ENCODE assay signal across 5 fruit fly cellular contexts in the genomic region with DNA sequence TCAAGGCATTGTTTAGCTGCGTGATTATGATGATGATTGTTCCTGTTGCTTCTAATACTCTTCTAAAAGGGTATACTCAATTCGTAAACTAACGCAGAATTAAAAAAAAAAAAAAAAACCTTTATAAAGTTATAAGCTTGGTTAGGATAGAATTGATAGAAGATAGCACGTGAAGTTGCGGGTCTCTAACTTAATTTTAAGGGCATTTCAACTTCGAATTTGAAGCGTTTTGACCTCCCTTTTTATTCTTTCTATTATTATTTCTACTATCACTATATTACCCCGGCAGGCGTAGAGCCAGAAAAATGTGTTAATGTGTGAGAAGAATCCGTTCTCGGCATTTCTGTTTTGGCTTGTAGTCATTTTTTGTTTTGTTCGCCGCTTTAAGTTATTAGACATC.
A peak's percentile ranks its signal among the peaks of the same experiment; 100 is the strongest.
TF ChIP-seq lines count a peak whose summit lies in the region.

No protein-coding gene starts in this region.

- TF ChIP-seq CTCF in whole organism, embryonic (GFP tag; optimal IDR thresholded peaks at IDR 0.05; lab: Kevin White, UChicago): no peak

TF ChIP-seq in whole organism, adult, 20 proteins besides CTCF, POLR2A, EP300 and RAD21:
- peak; percentile 73 for TF ChIP-seq kay (GFP tag; lab: Kevin White, UChicago; ENCODE audit: borderline replicate concordance)
- TF ChIP-seq CG7045 (GFP tag; optimal IDR thresholded peaks at IDR 0.05; lab: Kevin White, UChicago): no peak
- TF ChIP-seq CG7101 (tag; optimal IDR thresholded peaks at IDR 0.05; lab: Kevin White, UChicago): peak; percentile 6
- TF ChIP-seq CG14711 (tag; optimal IDR thresholded peaks at IDR 0.05; lab: Kevin White, UChicago): peak; percentile 18
- TF ChIP-seq CG11617 (GFP tag; optimal IDR thresholded peaks at IDR 0.05; lab: Kevin White, UChicago): no peak

TF ChIP-seq in whole organism, embryonic, 481 proteins besides CTCF, POLR2A, EP300 and RAD21 (continues in another document):
- TF ChIP-seq NfI (GFP tag; optimal IDR thresholded peaks at IDR 0.05; lab: Kevin White, UChicago) (peak; percentile 61), CG11093 (GFP tag; IDR thresholded peaks at IDR 0.05; lab: Robert Waterston, UW) (peak; percentile 59; the same call in 2 of the 3 replicates), CG13287 (GFP tag; IDR thresholded peaks at IDR 0.05; lab: Robert Waterston, UW; ENCODE audit: partially characterized antibody) (no peak), Sox102F (GFP tag; optimal IDR thresholded peaks at IDR 0.05; lab: Kevin White, UChicago) (peak; percentile 79), lov (optimal IDR thresholded peaks at IDR 0.05; lab: Kevin White, UChicago) (no peak), lov (GFP tag; IDR thresholded peaks at IDR 0.05; lab: Robert Waterston, UW) (no peak), fd102C (GFP tag; optimal IDR thresholded peaks at IDR 0.05; lab: Kevin White, UChicago) (no peak), da (GFP tag; optimal IDR thresholded peaks at IDR 0.05; lab: Kevin White, UChicago) (no peak), p53 (GFP tag; optimal IDR thresholded peaks at IDR 0.05; lab: Kevin White, UChicago) (no peak), salm (tag; optimal IDR thresholded peaks at IDR 0.05; lab: Kevin White, UChicago) (peak; percentile 31), Hr78 (GFP tag; optimal IDR thresholded peaks at IDR 0.05; lab: Kevin White, UChicago) (peak in 1 of 2 experiments; percentile 52), HLH54F (GFP tag; optimal IDR thresholded peaks at IDR 0.05; lab: Kevin White, UChicago) (no peak), CG1233 (GFP tag; optimal IDR thresholded peaks at IDR 0.05; lab: Kevin White, UChicago) (no peak), slbo (GFP tag; IDR thresholded peaks at IDR 0.05; lab: Robert Waterston, UW) (peak; percentile 68), CG30431 (GFP tag; optimal IDR thresholded peaks at IDR 0.05; lab: Kevin White, UChicago) (no peak), Mes4 (GFP tag; optimal IDR thresholded peaks at IDR 0.05; lab: Kevin White, UChicago) (no peak), CG2712 (tag; optimal IDR thresholded peaks at IDR 0.05; lab: Kevin White, UChicago) (peak; percentile 77), CG17186 (GFP tag; optimal IDR thresholded peaks at IDR 0.05; lab: Kevin White, UChicago) (no peak), crol (GFP tag; IDR thresholded peaks at IDR 0.05; lab: Robert Waterston, UW) (no peak), sens-2 (GFP tag; IDR thresholded peaks at IDR 0.05; lab: Robert Waterston, UW) (no peak), CG16815 (GFP tag; optimal IDR thresholded peaks at IDR 0.05; lab: Kevin White, UChicago) (peak; percentile 42)

TF ChIP-seq in whole organism, prepupa, 60 proteins besides CTCF, POLR2A, EP300 and RAD21 (continues in another document):
- no peak for TF ChIP-seq Eip93F (GFP tag; optimal IDR thresholded peaks at IDR 0.05; lab: Kevin White, UChicago)
- TF ChIP-seq Eip75B (GFP tag; optimal IDR thresholded peaks at IDR 0.05; lab: Kevin White, UChicago): no peak
- peak; percentile 70 for TF ChIP-seq CG6276 (GFP tag; optimal IDR thresholded peaks at IDR 0.05; lab: Kevin White, UChicago)
- no peak for TF ChIP-seq CG8319 (GFP tag; optimal IDR thresholded peaks at IDR 0.05; lab: Kevin White, UChicago)
- TF ChIP-seq CG6163 (GFP tag; IDR thresholded peaks at IDR 0.05; lab: Robert Waterston, UW): peak; percentile 74
- TF ChIP-seq CG34406 (GFP tag; optimal IDR thresholded peaks at IDR 0.05; lab: Kevin White, UChicago): no peak
- no peak for TF ChIP-seq CG8632 (GFP tag; optimal IDR thresholded peaks at IDR 0.05; lab: Kevin White, UChicago)
- no peak for TF ChIP-seq CG11294 (GFP tag; IDR thresholded peaks at IDR 0.05; lab: Robert Waterston, UW)
- no peak for TF ChIP-seq fd85E (GFP tag; optimal IDR thresholded peaks at IDR 0.05; lab: Kevin White, UChicago)
- TF ChIP-seq vri (GFP tag; optimal IDR thresholded peaks at IDR 0.05; lab: Kevin White, UChicago): peak; percentile 9
- TF ChIP-seq spab (GFP tag; optimal IDR thresholded peaks at IDR 0.05; lab: Kevin White, UChicago): no peak
- TF ChIP-seq esn (GFP tag; optimal IDR thresholded peaks at IDR 0.05; lab: Kevin White, UChicago): peak; percentile 34
- peak; percentile 34 for TF ChIP-seq achi (GFP tag; optimal IDR thresholded peaks at IDR 0.05; lab: Kevin White, UChicago)
- no peak for TF ChIP-seq dsx (GFP tag; optimal IDR thresholded peaks at IDR 0.05; lab: Kevin White, UChicago; ENCODE audit: poor library complexity, severe bottlenecking)
- TF ChIP-seq ss (GFP tag; optimal IDR thresholded peaks at IDR 0.05; lab: Kevin White, UChicago): no peak
- peak; percentile 79 for TF ChIP-seq CG32006 (GFP tag; optimal IDR thresholded peaks at IDR 0.05; lab: Kevin White, UChicago)
- TF ChIP-seq CG15336 (GFP tag; IDR thresholded peaks at IDR 0.05; lab: Robert Waterston, UW): peak; percentile 77
- TF ChIP-seq CG3032 (tag; optimal IDR thresholded peaks at IDR 0.05; lab: Kevin White, UChicago): no peak
- TF ChIP-seq CG6808 (GFP tag; optimal IDR thresholded peaks at IDR 0.05; lab: Kevin White, UChicago): no peak
- no peak for TF ChIP-seq CG11762 (GFP tag; optimal IDR thresholded peaks at IDR 0.05; lab: Kevin White, UChicago; ENCODE audit: insufficient read depth)
- peak; percentile 68 for TF ChIP-seq CG8119 (GFP tag; IDR thresholded peaks at IDR 0.05; lab: Robert Waterston, UW)

TF ChIP-seq in whole organism, pupa, 21 proteins besides CTCF, POLR2A, EP300 and RAD21:
- TF ChIP-seq Pif1A (GFP tag; optimal IDR thresholded peaks at IDR 0.05; lab: Kevin White, UChicago) (peak; percentile 48), CG12605 (GFP tag; IDR thresholded peaks at IDR 0.05; lab: Robert Waterston, UW) (peak; percentile 65), fd96Ca (GFP tag; IDR thresholded peaks at IDR 0.05; lab: Robert Waterston, UW) (no peak), CG13204 (GFP tag; optimal IDR thresholded peaks at IDR 0.05; lab: Kevin White, UChicago) (no peak), CG9948 (tag; optimal IDR thresholded peaks at IDR 0.05; lab: Kevin White, UChicago) (peak; percentile 28), gl (tag; optimal IDR thresholded peaks at IDR 0.05; lab: Kevin White, UChicago) (no peak), CG10348 (GFP tag; IDR thresholded peaks at IDR 0.05; lab: Robert Waterston, UW) (no peak), EcR (GFP tag; optimal IDR thresholded peaks at IDR 0.05; lab: Kevin White, UChicago) (no peak), CG4496 (GFP tag; IDR thresholded peaks at IDR 0.05; lab: Robert Waterston, UW) (peak; percentile 66), D1 (tag; optimal IDR thresholded peaks at IDR 0.05; lab: Kevin White, UChicago) (no peak), CG32121 (GFP tag; IDR thresholded peaks at IDR 0.05; lab: Robert Waterston, UW) (peak; percentile 69; the same call in 1 of the 2 replicates), rn (GFP tag; IDR thresholded peaks at IDR 0.05; lab: Robert Waterston, UW) (peak; percentile 58), CG34367 (tag; optimal IDR thresholded peaks at IDR 0.05; lab: Kevin White, UChicago) (no peak), CG14655 (GFP tag; optimal IDR thresholded peaks at IDR 0.05; lab: Kevin White, UChicago) (peak; percentile 82), Snoo (tag; optimal IDR thresholded peaks at IDR 0.05; lab: Kevin White, UChicago) (no peak), CG17806 (tag; optimal IDR thresholded peaks at IDR 0.05; lab: Kevin White, UChicago) (peak; percentile 22), Ets98B (GFP tag; IDR thresholded peaks at IDR 0.05; lab: Robert Waterston, UW) (peak; percentile 72), CG8159 (tag; optimal IDR thresholded peaks at IDR 0.05; lab: Kevin White, UChicago) (no peak), CG8301 (tag; optimal IDR thresholded peaks at IDR 0.05; lab: Kevin White, UChicago) (peak; percentile 75), Pif1B (GFP tag; optimal IDR thresholded peaks at IDR 0.05; lab: Kevin White, UChicago) (peak; percentile 30), CG15710 (tag; optimal IDR thresholded peaks at IDR 0.05; lab: Kevin White, UChicago) (peak; percentile 4)

TF ChIP-seq in whole organism, wandering third instar larva, 38 proteins besides CTCF, POLR2A, EP300 and RAD21 (continues in another document):
- TF ChIP-seq psq (GFP tag; optimal IDR thresholded peaks at IDR 0.05; lab: Kevin White, UChicago): no peak
- no peak for TF ChIP-seq Rel (GFP tag; optimal IDR thresholded peaks at IDR 0.05; lab: Kevin White, UChicago)
- no peak for TF ChIP-seq Rel (tag; optimal IDR thresholded peaks at IDR 0.05; lab: Kevin White, UChicago)
- peak; percentile 15 for TF ChIP-seq Sp1 (GFP tag; optimal IDR thresholded peaks at IDR 0.05; lab: Kevin White, UChicago)
- no peak for TF ChIP-seq brk (GFP tag; optimal IDR thresholded peaks at IDR 0.05; lab: Kevin White, UChicago)
- TF ChIP-seq HLH106 (tag; optimal IDR thresholded peaks at IDR 0.05; lab: Kevin White, UChicago): peak; percentile 1
- no peak for TF ChIP-seq pan (optimal IDR thresholded peaks at IDR 0.05; lab: Kevin White, UChicago)
- no peak for TF ChIP-seq dsf (GFP tag; optimal IDR thresholded peaks at IDR 0.05; lab: Kevin White, UChicago; ENCODE audit: borderline replicate concordance)
- no peak for TF ChIP-seq usp (GFP tag; optimal IDR thresholded peaks at IDR 0.05; lab: Kevin White, UChicago)
- TF ChIP-seq Mio (GFP tag; optimal IDR thresholded peaks at IDR 0.05; lab: Kevin White, UChicago): no peak
- no peak for TF ChIP-seq jim (GFP tag; optimal IDR thresholded peaks at IDR 0.05; lab: Kevin White, UChicago)
- no peak for TF ChIP-seq Vsx2 (GFP tag; optimal IDR thresholded peaks at IDR 0.05; lab: Kevin White, UChicago; ENCODE audit: partially characterized antibody)
- peak; percentile 56 for TF ChIP-seq sv (GFP tag; optimal IDR thresholded peaks at IDR 0.05; lab: Kevin White, UChicago)
- peak; percentile 13 for TF ChIP-seq tai (GFP tag; optimal IDR thresholded peaks at IDR 0.05; lab: Kevin White, UChicago)
- TF ChIP-seq GATAd (GFP tag; optimal IDR thresholded peaks at IDR 0.05; lab: Kevin White, UChicago): no peak
- peak; percentile 7 for TF ChIP-seq h (GFP tag; optimal IDR thresholded peaks at IDR 0.05; lab: Kevin White, UChicago)
- peak; percentile 32 for TF ChIP-seq rgr (GFP tag; optimal IDR thresholded peaks at IDR 0.05; lab: Kevin White, UChicago)
- TF ChIP-seq Hr78 (GFP tag; optimal IDR thresholded peaks at IDR 0.05; lab: Kevin White, UChicago): no peak
- TF ChIP-seq lola (GFP tag; optimal IDR thresholded peaks at IDR 0.05; lab: Kevin White, UChicago): no peak
- TF ChIP-seq OdsH (GFP tag; optimal IDR thresholded peaks at IDR 0.05; lab: Kevin White, UChicago): peak; percentile 3
- TF ChIP-seq sage (GFP tag; optimal IDR thresholded peaks at IDR 0.05; lab: Kevin White, UChicago): no peak
- TF ChIP-seq CG32264 (GFP tag; optimal IDR thresholded peaks at IDR 0.05; lab: Kevin White, UChicago): no peak
- TF ChIP-seq N (GFP tag; optimal IDR thresholded peaks at IDR 0.05; lab: Kevin White, UChicago): no peak
- no peak for TF ChIP-seq Hr83 (GFP tag; optimal IDR thresholded peaks at IDR 0.05; lab: Kevin White, UChicago; ENCODE audit: poor library complexity, severe bottlenecking)
- no peak for TF ChIP-seq br (GFP tag; optimal IDR thresholded peaks at IDR 0.05; lab: Kevin White, UChicago)
- TF ChIP-seq ey (GFP tag; optimal IDR thresholded peaks at IDR 0.05; lab: Kevin White, UChicago): peak; percentile 28
- TF ChIP-seq Abd-B (GFP tag; optimal IDR thresholded peaks at IDR 0.05; lab: Kevin White, UChicago): no peak
- peak; percentile 23 for TF ChIP-seq fru (GFP tag; optimal IDR thresholded peaks at IDR 0.05; lab: Kevin White, UChicago)
